Worm (Caenorhabditis elegans) whole organism, L4 larva: ENCODE results near the gene bcas-2.

ENCODE experiments used
- F10B5.3 ChIP-seq: sonication (generic microtip); optimal IDR thresholded peaks from 2 replicates; lab custom pipeline; 2016; ENCODE audit warnings: mild to moderate bottlenecking, missing genetic modification characterization, missing compliant biosample characterization
- F37D6.2 ChIP-seq: sonication (generic microtip); optimal IDR thresholded peaks from 2 replicates; lab custom pipeline; 2016; ENCODE audit warnings: mild to moderate bottlenecking, missing genetic modification characterization, missing compliant biosample characterization
- Y5F2A.4 ChIP-seq: fragments of 200-800 bp; sonication (Bioruptor generic); optimal IDR thresholded peaks from 2 replicates; lab custom pipeline; 2018; ENCODE audit warnings: mild to moderate bottlenecking, missing genetic modification characterization, missing compliant biosample characterization
- Y75B8A.6 ChIP-seq: fragments of 200-800 bp; sonication (Bioruptor generic); IDR thresholded peaks from 2 replicates; pipeline ENCODE4 v1.3.6; 2022; ENCODE audit warnings: missing genetic modification reagents, missing genetic modification characterization, missing compliant biosample characterization
- ZK546.5 ChIP-seq, 2 experiments: sonication (generic microtip); optimal IDR thresholded peaks; 2 replicates each; lab custom pipeline; 2017; ENCODE audit warnings: missing biosample characterization in 2 of 2, missing genetic modification characterization in 2 of 2
- aha-1 ChIP-seq: fragments of 150-350 bp; peaks from one replicate; lab custom pipeline; 2014; ENCODE audit warnings: missing biosample characterization, missing genetic modification characterization
- ama-1 ChIP-seq: fragments of 150-350 bp; optimal IDR thresholded peaks from 2 replicates; lab custom pipeline; 2014; ENCODE audit warnings: inconsistent platforms, mixed read lengths
- arid-1 ChIP-seq: fragments of 200-800 bp; sonication (Bioruptor generic); conservative IDR thresholded peaks from 2 replicates; pipeline ENCODE4 v1.3.6; 2022; ENCODE audit warnings: missing genetic modification reagents, missing genetic modification characterization, missing compliant biosample characterization
- attf-4 ChIP-seq: sonication (generic microtip); optimal IDR thresholded peaks from 3 replicates; lab custom pipeline; 2017; ENCODE audit warnings: missing biosample characterization, missing genetic modification characterization
- ceh-20 ChIP-seq: fragments of 200-800 bp; sonication (Bioruptor generic); IDR thresholded peaks from 2 replicates; pipeline ENCODE4 v1.3.6; 2022; ENCODE audit warnings: missing genetic modification reagents, missing genetic modification characterization, missing compliant biosample characterization
- ceh-44 ChIP-seq: fragments of 200-800 bp; sonication (Bioruptor generic); IDR thresholded peaks from 2 replicates; pipeline ENCODE4 v1.3.6; 2022; ENCODE audit warnings: missing genetic modification reagents, missing genetic modification characterization, missing compliant biosample characterization
- daf-16 ChIP-seq, 3 experiments: sonication (generic microtip); optimal IDR thresholded peaks; 2 replicates each; lab custom pipeline; 2016 to 2017; ENCODE audit warnings: missing genetic modification characterization in 3 of 3, missing genetic modification reagents in 3 of 3, mild to moderate bottlenecking in 2 of 3, missing compliant biosample characterization in 2 of 3, missing biosample characterization in 1 of 3, moderate library complexity in 1 of 3
- dmd-8 ChIP-seq: fragments of 200-800 bp; sonication (Bioruptor generic); IDR thresholded peaks from 2 replicates; pipeline ENCODE4 v1.3.6; 2022; ENCODE audit warnings: missing genetic modification characterization, missing compliant biosample characterization
- dmd-9 ChIP-seq: fragments of 200-800 bp; sonication (Bioruptor generic); IDR thresholded peaks from 2 replicates; pipeline ENCODE4 v1.3.6; 2022; ENCODE audit warnings: missing genetic modification reagents, missing genetic modification characterization, missing compliant biosample characterization
- dpl-1 ChIP-seq: fragments of 150-350 bp; optimal IDR thresholded peaks from 2 replicates; lab custom pipeline; 2014; ENCODE audit warnings: missing biosample characterization, missing genetic modification reagents, missing genetic modification characterization
- egl-27 ChIP-seq: sonication (generic microtip); optimal IDR thresholded peaks from 3 replicates; lab custom pipeline; 2017; ENCODE audit warnings: missing biosample characterization, missing genetic modification reagents, missing genetic modification characterization
- fkh-10 ChIP-seq: fragments of 150-350 bp; optimal IDR thresholded peaks from 2 replicates; lab custom pipeline; 2014; ENCODE audit warnings: missing biosample characterization, missing genetic modification reagents, missing genetic modification characterization
- fos-1 ChIP-seq: fragments of 150-350 bp; optimal IDR thresholded peaks from 2 replicates; lab custom pipeline; 2014; ENCODE audit warnings: missing biosample characterization, missing genetic modification characterization
- gei-8 ChIP-seq: fragments of 200-800 bp; sonication (Bioruptor generic); optimal IDR thresholded peaks from 2 replicates; lab custom pipeline; 2018; ENCODE audit warnings: mild to moderate bottlenecking, missing genetic modification characterization, missing compliant biosample characterization
- hif-1 ChIP-seq, 2 experiments: sonication (generic microtip); optimal IDR thresholded peaks; 2 replicates each; lab custom pipeline; 2016 to 2017; ENCODE audit warnings: missing compliant biosample characterization in 2 of 2, missing genetic modification characterization in 2 of 2, missing genetic modification reagents in 2 of 2, missing genotype in 2 of 2, mild to moderate bottlenecking in 1 of 2
- hlh-11 ChIP-seq: fragments of 200-800 bp; sonication (Bioruptor generic); optimal IDR thresholded peaks from 2 replicates; lab custom pipeline; 2018; ENCODE audit warnings: mild to moderate bottlenecking, missing genetic modification characterization, missing compliant biosample characterization
- hmg-1.1 ChIP-seq: fragments of 200-800 bp; sonication (Bioruptor generic); IDR thresholded peaks from 2 replicates; pipeline ENCODE4 v1.3.6; 2022; ENCODE audit warnings: missing genetic modification reagents, missing genetic modification characterization, missing compliant biosample characterization
- lin-15B ChIP-seq: fragments of 150-350 bp; sonication (generic microtip); optimal IDR thresholded peaks from 3 replicates; lab custom pipeline; 2014; ENCODE audit warnings: missing biosample characterization, missing genetic modification characterization
- lin-29 ChIP-seq: fragments of 200-800 bp; sonication (Bioruptor generic); IDR thresholded peaks from 2 replicates; pipeline ENCODE4 v1.3.6; 2022; ENCODE audit warnings: missing genetic modification reagents, missing genetic modification characterization, missing compliant biosample characterization
- lin-38 ChIP-seq: fragments of 200-800 bp; sonication (Bioruptor generic); IDR thresholded peaks from 2 replicates; pipeline ENCODE4 v1.3.6; 2022; ENCODE audit warnings: missing genetic modification reagents, missing genetic modification characterization, missing compliant biosample characterization
- madf-5 ChIP-seq, 2 experiments: fragments of 200-800 bp; sonication (Bioruptor generic); IDR thresholded peaks; 2 replicates each; pipeline ENCODE4 v1.3.6; 2022; ENCODE audit warnings: missing compliant biosample characterization in 2 of 2, missing genetic modification characterization in 2 of 2
- madf-9 ChIP-seq: fragments of 200-800 bp; sonication (Bioruptor generic); conservative IDR thresholded peaks from 2 replicates; pipeline ENCODE4 v1.3.6; 2022; ENCODE audit warnings: missing genetic modification reagents, missing genetic modification characterization, missing compliant biosample characterization
- mdl-1 ChIP-seq, 2 experiments: fragments of 150-350 bp in 1 of 2; sonication (generic microtip) in 1 of 2; optimal IDR thresholded peaks; 2 replicates each; lab custom pipeline; 2014 to 2017; ENCODE audit warnings: missing biosample characterization in 2 of 2, missing genetic modification characterization in 2 of 2
- mdt-29 ChIP-seq: fragments of 200-800 bp; sonication (Bioruptor generic); IDR thresholded peaks from 2 replicates; pipeline ENCODE4 v1.3.6; 2022; ENCODE audit warnings: missing genetic modification reagents, missing genetic modification characterization, missing compliant biosample characterization
- mep-1 ChIP-seq: fragments of 150-350 bp; sonication (generic microtip); optimal IDR thresholded peaks from 3 replicates; lab custom pipeline; 2014; ENCODE audit warnings: missing biosample characterization, missing genetic modification characterization
- mes-2 ChIP-seq: sonication (generic microtip); optimal IDR thresholded peaks from 2 replicates; lab custom pipeline; 2016; ENCODE audit warnings: missing genotype, mild to moderate bottlenecking, missing genetic modification characterization, missing compliant biosample characterization; ENCODE audit not compliant: poor library complexity, severe bottlenecking
- mxl-2 ChIP-seq: fragments of 200-800 bp; sonication (Bioruptor generic); conservative IDR thresholded peaks from 2 replicates; pipeline ENCODE4 v1.3.6; 2022; ENCODE audit warnings: missing genetic modification reagents, missing genetic modification characterization, missing compliant biosample characterization
- mxl-3 ChIP-seq: fragments of 200-800 bp; sonication (Bioruptor generic); optimal IDR thresholded peaks from 2 replicates; lab custom pipeline; 2018; ENCODE audit warnings: mild to moderate bottlenecking, missing genetic modification characterization, missing compliant biosample characterization
- nhr-10 ChIP-seq: fragments of 150-350 bp; optimal IDR thresholded peaks from 2 replicates; lab custom pipeline; 2014; ENCODE audit warnings: missing biosample characterization, missing genetic modification characterization
- nhr-111 ChIP-seq: fragments of 200-800 bp; sonication (Bioruptor generic); optimal IDR thresholded peaks from 2 replicates; lab custom pipeline; 2018; ENCODE audit warnings: mild to moderate bottlenecking, missing genetic modification characterization, missing compliant biosample characterization
- nhr-41 ChIP-seq: fragments of 200-800 bp; sonication (Bioruptor generic); IDR thresholded peaks from 2 replicates; pipeline ENCODE4 v1.3.6; 2022; ENCODE audit warnings: missing genetic modification reagents, missing genetic modification characterization, missing compliant biosample characterization
- nhr-48 ChIP-seq: sonication (generic microtip); optimal IDR thresholded peaks from 2 replicates; lab custom pipeline; 2016; ENCODE audit warnings: mild to moderate bottlenecking, missing genetic modification characterization, missing compliant biosample characterization
- nhr-6 ChIP-seq: fragments of 150-350 bp; optimal IDR thresholded peaks from 2 replicates; lab custom pipeline; 2014; ENCODE audit warnings: missing biosample characterization, missing genetic modification characterization
- pha-4 ChIP-seq, 2 experiments: fragments of 150-350 bp in 1 of 2; fragments of 200-800 bp in 1 of 2; sonication (Bioruptor generic) in 1 of 2; IDR thresholded peaks in 1 of 2; optimal IDR thresholded peaks in 1 of 2; 2 replicates each; pipeline versions ENCODE4 v1.3.6 to Lab custom; 2014 to 2022; ENCODE audit warnings: missing genetic modification characterization in 2 of 2, missing genetic modification reagents in 2 of 2, missing biosample characterization in 1 of 2, missing compliant biosample characterization in 1 of 2
- php-3 ChIP-seq: fragments of 200-800 bp; sonication (Bioruptor generic); IDR thresholded peaks from 2 replicates; pipeline ENCODE4 v1.3.6; 2022; ENCODE audit warnings: missing genetic modification reagents, missing genetic modification characterization, missing compliant biosample characterization
- pqm-1 ChIP-seq: sonication (generic microtip); optimal IDR thresholded peaks from 2 replicates; lab custom pipeline; 2017; ENCODE audit warnings: missing biosample characterization, missing genetic modification characterization
- rbr-2 ChIP-seq: sonication (generic microtip); optimal IDR thresholded peaks from 2 replicates; lab custom pipeline; 2016; ENCODE audit warnings: missing genotype, missing genetic modification characterization, missing compliant biosample characterization
- saeg-2 ChIP-seq: fragments of 200-800 bp; sonication (Bioruptor generic); IDR thresholded peaks from 2 replicates; pipeline ENCODE4 v1.3.6; 2022; ENCODE audit warnings: missing genetic modification reagents, missing genetic modification characterization, missing compliant biosample characterization
- sdz-12 ChIP-seq: fragments of 200-800 bp; sonication (Bioruptor generic); optimal IDR thresholded peaks from 2 replicates; lab custom pipeline; 2018; ENCODE audit warnings: mild to moderate bottlenecking, missing genetic modification characterization, missing compliant biosample characterization
- skn-1 ChIP-seq: fragments of 150-350 bp; optimal IDR thresholded peaks from 2 replicates; lab custom pipeline; 2014; ENCODE audit warnings: missing biosample characterization, missing genetic modification characterization
- snpc-1.2 ChIP-seq: fragments of 200-800 bp; sonication (Bioruptor generic); IDR thresholded peaks from 2 replicates; pipeline ENCODE4 v1.3.6; 2022; ENCODE audit warnings: missing genetic modification reagents, missing genetic modification characterization, missing compliant biosample characterization
- tra-1 ChIP-seq: fragments of 200-800 bp; sonication (Bioruptor generic); IDR thresholded peaks from 2 replicates; pipeline ENCODE4 v1.3.6; 2022; ENCODE audit warnings: missing genetic modification reagents, missing genetic modification characterization, missing compliant biosample characterization
- unc-62 ChIP-seq, 3 experiments: fragments of 150-350 bp in 1 of 3; sonication (generic microtip); optimal IDR thresholded peaks in 2 of 3; peaks in 1 of 3; 1 replicate in 1 of 3; 2 replicates in 2 of 3; lab custom pipeline; 2014 to 2017; ENCODE audit warnings: missing biosample characterization in 3 of 3, missing genetic modification characterization in 3 of 3, missing genetic modification reagents in 3 of 3, missing genotype in 1 of 3
- zfp-2 ChIP-seq: sonication (generic microtip); optimal IDR thresholded peaks from 2 replicates; lab custom pipeline; 2016; ENCODE audit warnings: mild to moderate bottlenecking, missing genetic modification characterization, missing compliant biosample characterization
- zfp-3 ChIP-seq: fragments of 200-800 bp; sonication (Bioruptor generic); conservative IDR thresholded peaks from 2 replicates; pipeline ENCODE4 v1.3.6; 2022; ENCODE audit warnings: missing genetic modification reagents, missing genetic modification characterization, missing compliant biosample characterization

Gene bcas-2

ce11 chrIII:6207881-6208280 is 37.7 kb downstream of the bcas-2 start, which contains the start of gene C23G10.2:
Gene C23G10.2, plus strand, starts transcription at chrIII:6208064.
- no peak for TF ChIP-seq madf-9 (GFP tag; lab: Robert Waterston, UW)
- no peak for TF ChIP-seq zfp-2 (tag; lab: Kevin White, UChicago)
- TF ChIP-seq arid-1 (GFP tag; lab: Robert Waterston, UW): 0 out of 2 replicates have a peak, but pooled peaks have one; percentile 16
- no peak for TF ChIP-seq F37D6.2
- TF ChIP-seq gei-8: no peak
- no peak for TF ChIP-seq fkh-10
- TF ChIP-seq tra-1 (GFP tag; lab: Robert Waterston, UW): no peak
- TF ChIP-seq lin-29 (GFP tag; lab: Robert Waterston, UW): no peak
- TF ChIP-seq madf-5 (GFP tag; IDR thresholded peaks at IDR 0.05; lab: Robert Waterston, UW): no peak
- no peak for TF ChIP-seq pqm-1
- no peak for TF ChIP-seq mdl-1 (tag; optimal IDR thresholded peaks at IDR 0.05; lab: Kevin White, UChicago)
- no peak for TF ChIP-seq Y5F2A.4 (GFP tag; lab: Kevin White, UChicago)
- no peak for TF ChIP-seq mxl-2 (GFP tag; lab: Robert Waterston, UW)
- no peak for TF ChIP-seq snpc-1.2 (GFP tag; lab: Robert Waterston, UW)
- no peak for TF ChIP-seq rbr-2 (tag; lab: Kevin White, UChicago)
- TF ChIP-seq nhr-41 (GFP tag; lab: Robert Waterston, UW): 0 out of 2 replicates have a peak, but pooled peaks have one; percentile 13
- TF ChIP-seq php-3: no peak
- TF ChIP-seq nhr-48 (tag; lab: Kevin White, UChicago): no peak
- no peak for TF ChIP-seq mdt-29
- TF ChIP-seq aha-1 (tag; lab: Kevin White, UChicago): no peak
- TF ChIP-seq fos-1: no peak
- TF ChIP-seq ceh-44 (GFP tag; lab: Robert Waterston, UW): no peak
- TF ChIP-seq unc-62 (GFP tag; optimal IDR thresholded peaks at IDR 0.05 in 1 of 2; lab: Kevin White, UChicago): no peak
- no peak for TF ChIP-seq unc-62 (tag; optimal IDR thresholded peaks at IDR 0.05; lab: Kevin White, UChicago)
- peak; percentile 24 for TF ChIP-seq mes-2 (tag; lab: Kevin White, UChicago)
- TF ChIP-seq lin-38: peak; percentile 34; the same call in 1 of the 2 replicates
- TF ChIP-seq ceh-20 (GFP tag; lab: Robert Waterston, UW): no peak
- no peak for TF ChIP-seq nhr-10 (tag; lab: Kevin White, UChicago)
- no peak for TF ChIP-seq dpl-1 (GFP tag; lab: Kevin White, UChicago)
- TF ChIP-seq hlh-11 (tag; lab: Kevin White, UChicago): no peak
- TF ChIP-seq attf-4: no peak
- no peak for TF ChIP-seq hif-1 (tag; optimal IDR thresholded peaks at IDR 0.05; lab: Kevin White, UChicago)
- no peak for TF ChIP-seq daf-16 (GFP tag; optimal IDR thresholded peaks at IDR 0.05; lab: Kevin White, UChicago)
- no peak for TF ChIP-seq daf-16 (tag; optimal IDR thresholded peaks at IDR 0.05; lab: Kevin White, UChicago)
- no peak for TF ChIP-seq sdz-12 (GFP tag; lab: Kevin White, UChicago)
- TF ChIP-seq lin-15B (tag; lab: Kevin White, UChicago): no peak
- TF ChIP-seq Y75B8A.6: 0 out of 2 replicates have a peak, but pooled peaks have one; percentile 25
- no peak; the same call in 1 of the 2 replicates for TF ChIP-seq pha-4 (GFP tag; IDR thresholded peaks at IDR 0.05; lab: Robert Waterston, UW)
- TF ChIP-seq pha-4 (tag; optimal IDR thresholded peaks at IDR 0.05; lab: Kevin White, UChicago): no peak
- TF ChIP-seq nhr-111 (GFP tag; lab: Kevin White, UChicago): no peak
- TF ChIP-seq hmg-1.1 (GFP tag; lab: Robert Waterston, UW): no peak
- TF ChIP-seq saeg-2 (GFP tag; lab: Robert Waterston, UW): no peak
- TF ChIP-seq ZK546.5 (tag; optimal IDR thresholded peaks at IDR 0.05; lab: Kevin White, UChicago): no peak
- TF ChIP-seq F10B5.3 (tag; lab: Kevin White, UChicago): no peak
- TF ChIP-seq nhr-6: no peak
- TF ChIP-seq zfp-3 (GFP tag; lab: Robert Waterston, UW): no peak
- TF ChIP-seq egl-27 (tag; lab: Kevin White, UChicago): no peak
- TF ChIP-seq mxl-3 (GFP tag; lab: Kevin White, UChicago): peak; percentile 24
- TF ChIP-seq mep-1 (tag; lab: Kevin White, UChicago): no peak
- no peak for TF ChIP-seq skn-1 (tag; lab: Kevin White, UChicago)
- peak; percentile 78 for TF ChIP-seq ama-1 (lab: Kevin White, UChicago)
- no peak for TF ChIP-seq dmd-8
- no peak for TF ChIP-seq dmd-9 (GFP tag; lab: Robert Waterston, UW)
